Fruit fly (Drosophila melanogaster) whole organism, embryonic: ENCODE measurements around the gene CG10510.

Source experiments
- ATbp ChIP-seq: fragments of 200-800 bp; sonication (Bioruptor generic); optimal IDR thresholded peaks from 2 replicates; lab custom pipeline; 2017; ENCODE audit warnings: missing biosample characterization, mild to moderate bottlenecking, missing genetic modification characterization, missing genetic modification reagents
- Bdp1 ChIP-seq: fragments of 200-800 bp; sonication (Bioruptor generic); optimal IDR thresholded peaks from 3 replicates; lab custom pipeline; 2016; ENCODE audit warnings: missing biosample characterization, missing genetic modification characterization
- CG11398 ChIP-seq: fragments of 200-800 bp; sonication (Bioruptor generic); optimal IDR thresholded peaks from 2 replicates; lab custom pipeline; 2016; ENCODE audit warnings: missing biosample characterization, missing genetic modification characterization
- CG1233 ChIP-seq: fragments of 200-800 bp; sonication (Bioruptor generic); optimal IDR thresholded peaks from 4 replicates; lab custom pipeline; 2018; ENCODE audit warnings: missing biosample characterization, mild to moderate bottlenecking, missing genetic modification characterization
- CG12942 ChIP-seq: fragments of 200-800 bp; sonication (Bioruptor generic); optimal IDR thresholded peaks from 3 replicates; lab custom pipeline; 2016; ENCODE audit warnings: missing biosample characterization, missing genetic modification characterization
- CG15269 ChIP-seq: fragments of 200-800 bp; sonication (Bioruptor generic); optimal IDR thresholded peaks from 2 replicates; lab custom pipeline; 2018; ENCODE audit warnings: missing biosample characterization, mild to moderate bottlenecking, missing genetic modification characterization, moderate library complexity
- CG1529 ChIP-seq: fragments of 200-800 bp; sonication (Bioruptor generic); optimal IDR thresholded peaks from 3 replicates; lab custom pipeline; 2018; ENCODE audit warnings: missing biosample characterization, missing genetic modification characterization
- CG1602 ChIP-seq: fragments of 200-800 bp; sonication (Bioruptor generic); optimal IDR thresholded peaks from 3 replicates; lab custom pipeline; 2016; ENCODE audit warnings: missing biosample characterization, missing genetic modification characterization
- CG16813 ChIP-seq: fragments of 200-800 bp; sonication (Bioruptor generic); IDR thresholded peaks from 3 replicates; pipeline ENCODE4 v1.3.6; 2022; ENCODE audit warnings: missing biosample characterization, missing genetic modification characterization; ENCODE audit not compliant: partially characterized antibody
- CG17361 ChIP-seq: fragments of 200-800 bp; sonication (Bioruptor generic); IDR thresholded peaks from 3 replicates; pipeline ENCODE4 v1.3.6; 2022; ENCODE audit warnings: missing biosample characterization, missing genetic modification characterization
- CG2120 ChIP-seq: fragments of 200-800 bp; sonication (Bioruptor generic); optimal IDR thresholded peaks from 3 replicates; lab custom pipeline; 2016; ENCODE audit warnings: missing biosample characterization, missing genetic modification characterization
- CG2202 ChIP-seq: fragments of 200-800 bp; sonication (Bioruptor generic); optimal IDR thresholded peaks from 2 replicates; lab custom pipeline; 2018; ENCODE audit warnings: missing biosample characterization, mild to moderate bottlenecking, missing genetic modification characterization
- CG2678 ChIP-seq: fragments of 200-800 bp; sonication (Bioruptor generic); optimal IDR thresholded peaks from 3 replicates; lab custom pipeline; 2019; ENCODE audit warnings: missing biosample characterization, mild to moderate bottlenecking, missing genetic modification characterization, moderate library complexity
- CG32532 ChIP-seq: fragments of 200-800 bp; sonication (Bioruptor generic); IDR thresholded peaks from 2 replicates; pipeline ENCODE4 v1.3.6; 2022; ENCODE audit warnings: missing biosample characterization, missing genetic modification characterization
- CG3281 ChIP-seq: fragments of 200-800 bp; sonication (Bioruptor generic); optimal IDR thresholded peaks from 3 replicates; lab custom pipeline; 2017; ENCODE audit warnings: missing biosample characterization, mild to moderate bottlenecking, missing genetic modification characterization
- CG3847 ChIP-seq: fragments of 200-800 bp; sonication (Bioruptor generic); IDR thresholded peaks from 2 replicates; pipeline ENCODE4 v1.3.6; 2022; ENCODE audit warnings: missing biosample characterization, missing genetic modification characterization
- CG4707 ChIP-seq: fragments of 200-800 bp; sonication (Bioruptor generic); optimal IDR thresholded peaks from 2 replicates; lab custom pipeline; 2018; ENCODE audit warnings: missing biosample characterization, mild to moderate bottlenecking, missing genetic modification characterization, moderate library complexity
- CG4820 ChIP-seq: fragments of 200-800 bp; sonication (Bioruptor generic); optimal IDR thresholded peaks from 3 replicates; lab custom pipeline; 2016; ENCODE audit warnings: missing biosample characterization, missing genetic modification characterization
- CG6254 ChIP-seq: fragments of 200-800 bp; sonication (Bioruptor generic); optimal IDR thresholded peaks from 3 replicates; lab custom pipeline; 2017; ENCODE audit warnings: mild to moderate bottlenecking, missing biosample characterization, missing genetic modification reagents, missing genetic modification characterization
- CG7963 ChIP-seq: fragments of 200-800 bp; sonication (Bioruptor generic); IDR thresholded peaks from 3 replicates; pipeline ENCODE4 v1.3.6; 2022; ENCODE audit warnings: missing biosample characterization, missing genetic modification characterization; ENCODE audit not compliant: partially characterized antibody
- CG8281 ChIP-seq: fragments of 200-800 bp; sonication (Bioruptor generic); optimal IDR thresholded peaks from 2 replicates; lab custom pipeline; 2018; ENCODE audit warnings: missing biosample characterization, mild to moderate bottlenecking, missing genetic modification characterization, moderate library complexity
- CG8388 ChIP-seq: fragments of 200-800 bp; sonication (Bioruptor generic); optimal IDR thresholded peaks from 2 replicates; lab custom pipeline; 2019; ENCODE audit warnings: missing biosample characterization, mild to moderate bottlenecking, missing genetic modification characterization, moderate library complexity
- Dad ChIP-seq: fragments of 200-800 bp; sonication (Bioruptor generic); optimal IDR thresholded peaks from 3 replicates; lab custom pipeline; 2016; ENCODE audit warnings: missing biosample characterization, missing genetic modification characterization
- Hr39 ChIP-seq: fragments of >200 bp; optimal IDR thresholded peaks from 2 replicates; lab custom pipeline; 2017
- Hr51 ChIP-seq, 2 experiments: fragments of 200-800 bp; sonication (Bioruptor generic); optimal IDR thresholded peaks; 2 replicates in 1 of 2; 3 replicates in 1 of 2; lab custom pipeline; 2016 to 2018; ENCODE audit warnings: missing biosample characterization in 2 of 2, missing genetic modification characterization in 2 of 2, mild to moderate bottlenecking in 1 of 2, moderate library complexity in 1 of 2
- MTF-1 ChIP-seq: fragments of 200-800 bp; sonication (Bioruptor generic); optimal IDR thresholded peaks from 2 replicates; lab custom pipeline; 2018; ENCODE audit warnings: missing biosample characterization, mild to moderate bottlenecking, missing genetic modification characterization, borderline replicate concordance
- Oaz ChIP-seq: fragments of 200-800 bp; sonication (Bioruptor generic); IDR thresholded peaks from 2 replicates; pipeline ENCODE4 v1.3.6; 2022; ENCODE audit warnings: missing biosample characterization, missing genetic modification characterization
- Oli ChIP-seq: fragments of 200-800 bp; sonication (Bioruptor generic); optimal IDR thresholded peaks from 2 replicates; lab custom pipeline; 2018; ENCODE audit warnings: missing biosample characterization, mild to moderate bottlenecking, missing genetic modification characterization, moderate library complexity
- Ssrp ChIP-seq: fragments of 200-800 bp; sonication (Bioruptor generic); optimal IDR thresholded peaks from 2 replicates; lab custom pipeline; 2018; ENCODE audit warnings: missing biosample characterization, mild to moderate bottlenecking, missing genetic modification characterization, moderate library complexity
- Taf1 ChIP-seq: fragments of 200-800 bp; sonication (Bioruptor generic); IDR thresholded peaks from 2 replicates; pipeline ENCODE4 v1.3.6; 2022; ENCODE audit warnings: missing biosample characterization, missing genetic modification characterization
- Tbp ChIP-seq: fragments of >200 bp; optimal IDR thresholded peaks from 2 replicates; lab custom pipeline; 2018; ENCODE audit warnings: missing biosample characterization, missing genetic modification characterization
- ac ChIP-seq: fragments of 200-800 bp; sonication (Bioruptor generic); optimal IDR thresholded peaks from 3 replicates; lab custom pipeline; 2017; ENCODE audit warnings: missing biosample characterization, mild to moderate bottlenecking, missing genetic modification characterization
- aop ChIP-seq: fragments of 200-800 bp; sonication (Bioruptor generic); IDR thresholded peaks from 2 replicates; pipeline ENCODE4 v1.3.6; 2022; ENCODE audit warnings: missing biosample characterization, missing genetic modification characterization
- ap ChIP-seq: fragments of 200-800 bp; sonication (Bioruptor generic); IDR thresholded peaks from 2 replicates; pipeline ENCODE4 v1.3.6; 2022; ENCODE audit warnings: missing biosample characterization, missing genetic modification characterization
- ase ChIP-seq: fragments of 200-800 bp; sonication (Bioruptor generic); IDR thresholded peaks from 3 replicates; pipeline ENCODE4 v1.3.6; 2022; ENCODE audit warnings: missing biosample characterization, missing genetic modification characterization
- btn ChIP-seq: fragments of 200-800 bp; sonication (Bioruptor generic); optimal IDR thresholded peaks from 2 replicates; lab custom pipeline; 2016; ENCODE audit warnings: missing biosample characterization, missing genetic modification characterization
- cg ChIP-seq: fragments of 200-800 bp; sonication (Bioruptor generic); optimal IDR thresholded peaks from 3 replicates; lab custom pipeline; 2019; ENCODE audit warnings: missing biosample characterization, mild to moderate bottlenecking, missing genetic modification characterization, moderate library complexity
- corto ChIP-seq: fragments of 200-800 bp; sonication (Bioruptor generic); optimal IDR thresholded peaks from 2 replicates; lab custom pipeline; 2016; ENCODE audit warnings: missing biosample characterization, mild to moderate bottlenecking, missing genetic modification characterization, moderate library complexity
- croc ChIP-seq: fragments of 200-800 bp; sonication (Bioruptor generic); conservative IDR thresholded peaks from 3 replicates; pipeline ENCODE4 v1.3.6; 2022; ENCODE audit warnings: missing biosample characterization, missing genetic modification characterization
- dimm ChIP-seq: fragments of 200-800 bp; sonication (Bioruptor generic); IDR thresholded peaks from 2 replicates; pipeline ENCODE4 v1.3.6; 2022; ENCODE audit warnings: missing biosample characterization, missing genetic modification characterization
- grn ChIP-seq: fragments of 200-800 bp; sonication (Bioruptor generic); optimal IDR thresholded peaks from 3 replicates; lab custom pipeline; 2017; ENCODE audit warnings: missing biosample characterization, missing genetic modification characterization
- gt ChIP-seq: fragments of 200-800 bp; sonication (Bioruptor generic); IDR thresholded peaks from 2 replicates; pipeline ENCODE4 v1.3.6; 2022; ENCODE audit warnings: missing biosample characterization, missing genetic modification characterization
- hth ChIP-seq: fragments of >200 bp; optimal IDR thresholded peaks from 2 replicates; lab custom pipeline; 2017; ENCODE audit warnings: inconsistent platforms
- org-1 ChIP-seq: fragments of 200-800 bp; sonication (Bioruptor generic); optimal IDR thresholded peaks from 2 replicates; lab custom pipeline; 2017; ENCODE audit warnings: missing biosample characterization, missing genetic modification characterization
- pita ChIP-seq: fragments of 200-800 bp; sonication (Bioruptor generic); optimal IDR thresholded peaks from 2 replicates; lab custom pipeline; 2017; ENCODE audit warnings: missing biosample characterization, mild to moderate bottlenecking, missing genetic modification characterization
- pnt ChIP-seq: fragments of 200-800 bp; sonication (Bioruptor generic); optimal IDR thresholded peaks from 3 replicates; lab custom pipeline; 2016; ENCODE audit warnings: missing biosample characterization, missing genetic modification characterization
- scrt ChIP-seq: fragments of 200-800 bp; sonication (Bioruptor generic); optimal IDR thresholded peaks from 2 replicates; lab custom pipeline; 2018; ENCODE audit warnings: missing biosample characterization, mild to moderate bottlenecking, missing genetic modification characterization, moderate library complexity
- sim ChIP-seq: fragments of 200-800 bp; sonication (Bioruptor generic); IDR thresholded peaks from 2 replicates; pipeline ENCODE4 v1.3.6; 2022; ENCODE audit warnings: missing biosample characterization, missing genetic modification characterization
- unpg ChIP-seq: fragments of 200-800 bp; sonication (Bioruptor generic); optimal IDR thresholded peaks from 3 replicates; lab custom pipeline; 2018; ENCODE audit warnings: missing biosample characterization, mild to moderate bottlenecking, missing genetic modification characterization, moderate library complexity
- usp ChIP-seq: fragments of >200 bp; optimal IDR thresholded peaks from 2 replicates; lab custom pipeline; 2017; ENCODE audit warnings: missing biosample characterization, missing genetic modification characterization

The CG10510 gene

dm6 chr3L:21172527-21173253 lies 37.2 kb downstream of the CG10510 start, which contains the start of the genes chb and AsnS (continued):
- TF ChIP-seq corto (GFP tag; lab: Kevin White, UChicago) (peak; percentile 48), CG4820 (GFP tag; lab: Kevin White, UChicago) (peak; percentile 85), sim (GFP tag; lab: Robert Waterston, UW) (peak; percentile 84), CG12942 (GFP tag; lab: Kevin White, UChicago) (peak; percentile 68), Bdp1 (GFP tag; lab: Kevin White, UChicago) (peak; percentile 25), scrt (GFP tag; lab: Kevin White, UChicago) (no peak), gt (GFP tag; lab: Robert Waterston, UW) (peak; percentile 58), CG7963 (GFP tag; lab: Robert Waterston, UW) (no peak), Dad (GFP tag; lab: Kevin White, UChicago) (peak; percentile 57), CG1233 (GFP tag; lab: Kevin White, UChicago) (peak; percentile 87), CG17361 (GFP tag; lab: Robert Waterston, UW) (peak; percentile 92), pnt (GFP tag; lab: Kevin White, UChicago) (peak; percentile 51), CG16813 (GFP tag; lab: Robert Waterston, UW) (no peak), CG3281 (GFP tag; lab: Kevin White, UChicago) (peak; percentile 89), CG8388 (GFP tag; lab: Kevin White, UChicago) (peak; percentile 90), CG6254 (GFP tag; lab: Kevin White, UChicago) (peak; percentile 12), dimm (GFP tag; lab: Robert Waterston, UW) (peak; percentile 80), ATbp (GFP tag; lab: Kevin White, UChicago) (peak; percentile 90), Oaz (GFP tag; lab: Robert Waterston, UW) (peak; percentile 88), CG3847 (peak; percentile 90), CG15269 (tag; lab: Kevin White, UChicago) (peak; percentile 96), cg (GFP tag; lab: Kevin White, UChicago) (no peak), CG2120 (GFP tag; lab: Kevin White, UChicago) (peak; percentile 93), org-1 (GFP tag; lab: Kevin White, UChicago) (peak; percentile 78), CG2202 (tag; lab: Kevin White, UChicago) (peak; percentile 67), btn (peak; percentile 48), CG11398 (GFP tag; lab: Kevin White, UChicago) (peak; percentile 10), CG32532 (GFP tag; lab: Robert Waterston, UW) (peak; percentile 96), hth (lab: Kevin White, UChicago) (no peak), CG8281 (tag; lab: Kevin White, UChicago) (peak; percentile 74), unpg (peak; percentile 97), ac (GFP tag; lab: Kevin White, UChicago) (no peak), ap (GFP tag; lab: Robert Waterston, UW) (peak; percentile 85), croc (GFP tag; lab: Robert Waterston, UW) (peak; percentile 74), grn (GFP tag; lab: Kevin White, UChicago) (peak; percentile 6), CG4707 (GFP tag; lab: Kevin White, UChicago) (peak; percentile 77), pita (GFP tag; lab: Kevin White, UChicago) (no peak), MTF-1 (GFP tag; lab: Kevin White, UChicago) (peak; percentile 66), Tbp (GFP tag; lab: Kevin White, UChicago) (no peak), ase (GFP tag; lab: Robert Waterston, UW) (peak; percentile 91), Hr39 (lab: Kevin White, UChicago) (no peak), Oli (peak; percentile 94), Hr51 (GFP tag; optimal IDR thresholded peaks at IDR 0.05; lab: Kevin White, UChicago) (peak; percentile 52 to 97), usp (no peak), Taf1 (GFP tag; lab: Robert Waterston, UW) (peak; percentile 84), CG2678 (tag; lab: Kevin White, UChicago) (peak; percentile 95), Ssrp (tag; lab: Kevin White, UChicago) (peak; percentile 90), CG1529 (GFP tag; lab: Kevin White, UChicago) (peak; percentile 73), CG1602 (GFP tag; lab: Kevin White, UChicago) (peak; percentile 81), aop (GFP tag; lab: Robert Waterston, UW) (peak; percentile 42; the same call in 1 of the 2 replicates)
